Worm (Caenorhabditis elegans): ENCODE measurements around the gene mlh-1.

The mlh-1 gene

ce11 chrIII:13462138-13462634, 52.2 kb downstream of the mlh-1 start, which contains the start of the genes abcf-2 and T27E9.2:
Gene abcf-2, minus strand, starts transcription at chrIII:13462238.
Gene T27E9.2, minus strand, starts transcription at chrIII:13462584.
- TF ChIP-seq ceh-16 (tag; optimal IDR thresholded peaks at IDR 0.05) (no peak), snpc-4 (tag; optimal IDR thresholded peaks at IDR 0.05) (no peak), sea-2 (GFP tag; optimal IDR thresholded peaks at IDR 0.05) (no peak), ztf-4 (tag; optimal IDR thresholded peaks at IDR 0.05) (no peak), nhr-76 (tag; optimal IDR thresholded peaks at IDR 0.05) (no peak), egl-5 (tag; optimal IDR thresholded peaks at IDR 0.05) (no peak)

ce11 chrIII:13461535-13461934, 52.8 kb downstream of the mlh-1 start:
- TF ChIP-seq elt-2 (tag; optimal IDR thresholded peaks at IDR 0.05) (no peak), nfya-1 (tag; optimal IDR thresholded peaks at IDR 0.05; ENCODE audit: insufficient read depth) (no peak), egl-27 (tag; optimal IDR thresholded peaks at IDR 0.05) (no peak), pqm-1 (tag; optimal IDR thresholded peaks at IDR 0.05) (no peak)
